Worm (Caenorhabditis elegans): Measurements from ENCODE around the gene E03H12.5.

ce11 chrIV:4937647-4938046 lies 39.4 kb upstream of the E03H12.5 start, which contains the start of gene fbxa-86:
- TF ChIP-seq fkh-10 (GFP tag; optimal IDR thresholded peaks at IDR 0.05) (no peak), ama-1 (optimal IDR thresholded peaks at IDR 0.05) (no peak)

Data from whole organism, late embryonic.